Worm (Caenorhabditis elegans) whole organism, L2 larva: ENCODE measurements around the gene R160.10.

Experiments
- F13H6.1 ChIP-seq: sonication (generic microtip); optimal IDR thresholded peaks from 2 replicates; lab custom pipeline; 2016; ENCODE audit warnings: missing genetic modification characterization, missing compliant biosample characterization
- R02D3.7 ChIP-seq: fragments of 150-350 bp; optimal IDR thresholded peaks from 2 replicates; lab custom pipeline; 2014; ENCODE audit warnings: missing biosample characterization, missing genetic modification characterization
- Y55F3AM.14 ChIP-seq: fragments of 200-800 bp; sonication (Bioruptor generic); optimal IDR thresholded peaks from 2 replicates; lab custom pipeline; 2018; ENCODE audit warnings: mild to moderate bottlenecking, missing genetic modification characterization, missing compliant biosample characterization
- ZK546.5 ChIP-seq: sonication (generic microtip); optimal IDR thresholded peaks from 2 replicates; lab custom pipeline; 2017; ENCODE audit warnings: missing biosample characterization, missing genetic modification characterization
- alr-1 ChIP-seq: fragments of 150-350 bp; optimal IDR thresholded peaks from 2 replicates; lab custom pipeline; 2014; ENCODE audit warnings: missing biosample characterization, missing genetic modification characterization
- blmp-1 ChIP-seq: sonication (generic microtip); optimal IDR thresholded peaks from 2 replicates; lab custom pipeline; 2017; ENCODE audit warnings: missing genetic modification characterization, mild to moderate bottlenecking, missing compliant biosample characterization, antibody characterized with exemption, moderate library complexity; ENCODE audit not compliant: insufficient read depth
- ceh-16 ChIP-seq: fragments of 150-350 bp; optimal IDR thresholded peaks from 2 replicates; lab custom pipeline; 2014; ENCODE audit warnings: missing biosample characterization, missing genetic modification characterization
- crh-2 ChIP-seq: sonication (generic microtip); optimal IDR thresholded peaks from 2 replicates; lab custom pipeline; 2017; ENCODE audit warnings: missing biosample characterization, missing genetic modification characterization
- dmd-4 ChIP-seq: sonication (generic microtip); optimal IDR thresholded peaks from 2 replicates; lab custom pipeline; 2017; ENCODE audit warnings: missing biosample characterization, missing genetic modification characterization
- egl-27 ChIP-seq: sonication (generic microtip); optimal IDR thresholded peaks from 3 replicates; lab custom pipeline; 2017; ENCODE audit warnings: missing biosample characterization, missing genetic modification reagents, missing genetic modification characterization
- elt-1 ChIP-seq: fragments of 150-350 bp; optimal IDR thresholded peaks from 2 replicates; lab custom pipeline; 2014; ENCODE audit warnings: missing biosample characterization, missing genetic modification characterization
- elt-3 ChIP-seq: sonication (generic microtip); optimal IDR thresholded peaks from 2 replicates; lab custom pipeline; 2017; ENCODE audit warnings: missing biosample characterization, missing genetic modification characterization
- lin-11 ChIP-seq: fragments of 150-350 bp; sonication (generic microtip); optimal IDR thresholded peaks from 2 replicates; lab custom pipeline; 2014; ENCODE audit warnings: missing biosample characterization, missing genetic modification characterization, inconsistent platforms, mixed read lengths
- lin-13 ChIP-seq: fragments of 150-350 bp; optimal IDR thresholded peaks from 2 replicates; lab custom pipeline; 2014; ENCODE audit warnings: missing biosample characterization, missing genetic modification reagents, missing genetic modification characterization
- lin-39 ChIP-seq: fragments of 150-350 bp; optimal IDR thresholded peaks from 2 replicates; lab custom pipeline; 2014; ENCODE audit warnings: missing biosample characterization, missing genetic modification reagents, missing genetic modification characterization
- lsy-2 ChIP-seq, 2 experiments: fragments of 150-350 bp in 1 of 2; sonication (generic microtip) in 1 of 2; optimal IDR thresholded peaks; 2 replicates each; lab custom pipeline; 2014 to 2017; ENCODE audit warnings: missing biosample characterization in 2 of 2, missing genetic modification characterization in 2 of 2
- mbf-1 ChIP-seq: sonication (generic microtip); optimal IDR thresholded peaks from 2 replicates; lab custom pipeline; 2017; ENCODE audit warnings: missing biosample characterization, missing genetic modification characterization
- mdl-1 ChIP-seq, 2 experiments: fragments of 150-350 bp in 1 of 2; sonication (generic microtip) in 1 of 2; optimal IDR thresholded peaks; 2 replicates each; lab custom pipeline; 2017; ENCODE audit warnings: missing biosample characterization in 2 of 2, missing genetic modification characterization in 2 of 2
- nhr-10 ChIP-seq: sonication (generic microtip); optimal IDR thresholded peaks from 2 replicates; lab custom pipeline; 2017; ENCODE audit warnings: missing biosample characterization, missing genetic modification characterization
- nhr-11 ChIP-seq: fragments of 150-350 bp; optimal IDR thresholded peaks from 2 replicates; lab custom pipeline; 2014; ENCODE audit warnings: missing biosample characterization, missing genetic modification characterization
- nhr-12 ChIP-seq: fragments of 150-350 bp; optimal IDR thresholded peaks from 2 replicates; lab custom pipeline; 2014; ENCODE audit warnings: missing biosample characterization, missing genetic modification characterization
- nhr-21 ChIP-seq: fragments of 150-350 bp; optimal IDR thresholded peaks from 2 replicates; lab custom pipeline; 2014; ENCODE audit warnings: missing biosample characterization, missing genetic modification characterization
- nhr-23 ChIP-seq: fragments of 150-350 bp; optimal IDR thresholded peaks from 2 replicates; lab custom pipeline; 2014; ENCODE audit warnings: missing biosample characterization, missing genetic modification reagents, missing genetic modification characterization
- nhr-237 ChIP-seq: fragments of 150-350 bp; optimal IDR thresholded peaks from 2 replicates; lab custom pipeline; 2014; ENCODE audit warnings: missing biosample characterization, missing genetic modification characterization
- nhr-25 ChIP-seq: fragments of 150-350 bp; sonication (generic microtip); optimal IDR thresholded peaks from 3 replicates; lab custom pipeline; 2014; ENCODE audit warnings: missing biosample characterization, missing genetic modification characterization
- nhr-6 ChIP-seq: fragments of 150-350 bp; optimal IDR thresholded peaks from 2 replicates; lab custom pipeline; 2014; ENCODE audit warnings: missing biosample characterization, missing genetic modification characterization
- nhr-77 ChIP-seq: fragments of 150-350 bp; optimal IDR thresholded peaks from 2 replicates; lab custom pipeline; 2014; ENCODE audit warnings: missing biosample characterization, missing genetic modification characterization
- sma-3 ChIP-seq: sonication (generic microtip); optimal IDR thresholded peaks from 2 replicates; lab custom pipeline; 2016; ENCODE audit warnings: missing genetic modification reagents, missing genetic modification characterization, missing compliant biosample characterization
- sma-9 ChIP-seq, 2 experiments: fragments of 150-350 bp in 1 of 2; sonication (generic microtip) in 1 of 2; optimal IDR thresholded peaks; 2 replicates each; lab custom pipeline; 2014 to 2016; ENCODE audit warnings: missing genetic modification characterization in 2 of 2, mild to moderate bottlenecking in 1 of 2, missing biosample characterization in 1 of 2, missing compliant biosample characterization in 1 of 2, missing genetic modification reagents in 1 of 2, moderate library complexity in 1 of 2
- snpc-4 ChIP-seq: fragments of 150-350 bp; optimal IDR thresholded peaks from 2 replicates; lab custom pipeline; 2014; ENCODE audit warnings: missing biosample characterization, missing genetic modification characterization
- unc-55 ChIP-seq: fragments of 150-350 bp; sonication (generic microtip); optimal IDR thresholded peaks from 3 replicates; lab custom pipeline; 2014; ENCODE audit warnings: missing biosample characterization, missing genetic modification reagents, missing genetic modification characterization
- unc-62 ChIP-seq: fragments of 150-350 bp; optimal IDR thresholded peaks from 2 replicates; lab custom pipeline; 2014; ENCODE audit warnings: missing biosample characterization, missing genetic modification reagents, missing genetic modification characterization
- zag-1 ChIP-seq: fragments of 150-350 bp; optimal IDR thresholded peaks from 2 replicates; lab custom pipeline; 2014; ENCODE audit warnings: missing biosample characterization, missing genetic modification characterization
- ztf-11 ChIP-seq: sonication (generic microtip); optimal IDR thresholded peaks from 2 replicates; lab custom pipeline; 2017; ENCODE audit warnings: missing biosample characterization, missing genetic modification characterization
- ztf-4 ChIP-seq: fragments of 150-350 bp; optimal IDR thresholded peaks from 2 replicates; lab custom pipeline; 2014; ENCODE audit warnings: missing biosample characterization, missing genetic modification characterization

The R160.10 gene

DNA sequence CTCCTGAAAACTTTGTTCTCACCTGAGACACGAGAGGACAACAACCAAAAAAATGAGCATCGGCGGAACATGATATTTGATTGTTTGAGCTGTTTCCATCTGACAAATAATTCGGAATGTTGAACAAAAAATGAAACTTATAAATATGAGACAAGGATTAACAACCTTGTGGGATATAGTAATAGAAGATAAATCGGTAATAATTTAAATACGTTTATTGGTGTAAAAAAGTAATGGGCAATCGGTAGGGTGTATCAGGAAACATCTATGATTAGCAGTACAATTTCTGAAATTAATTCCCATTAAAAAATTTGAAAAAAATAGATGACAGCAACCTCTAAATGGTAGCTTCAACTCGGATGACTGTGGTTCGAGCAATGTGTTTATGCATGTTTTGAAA is at the start of gene R160.10:
TSS of gene R160.10 (minus strand) at position 101 of the 400 bp plus-strand sequence.
- TF ChIP-seq nhr-11 (no peak), lsy-2 (tag; optimal IDR thresholded peaks at IDR 0.05; lab: Kevin White, UChicago) (no peak), egl-27 (tag; lab: Kevin White, UChicago) (no peak), mdl-1 (tag; optimal IDR thresholded peaks at IDR 0.05; lab: Kevin White, UChicago) (no peak), lin-39 (tag; lab: Kevin White, UChicago) (no peak)

DNA sequence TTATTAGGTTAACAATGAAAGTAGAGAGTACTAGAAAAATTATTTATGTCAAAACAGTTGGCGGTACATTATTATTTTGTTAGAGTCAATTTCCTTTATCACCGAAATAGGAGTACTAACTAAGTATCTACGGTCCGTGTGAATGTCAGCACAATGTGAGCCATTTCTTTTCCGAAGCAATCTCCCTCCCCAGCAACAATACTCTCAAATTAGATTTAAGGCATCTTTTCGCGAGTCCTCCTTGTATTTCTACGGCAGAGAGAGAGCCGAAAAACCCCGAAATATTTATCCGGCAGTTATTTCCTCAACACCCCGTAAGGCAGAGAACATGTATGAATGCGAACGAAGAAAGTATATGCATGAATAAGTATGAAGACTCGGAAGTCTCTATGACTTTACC is 48.0 kb upstream of the R160.10 start:
- no peak for TF ChIP-seq elt-1 (tag; lab: Kevin White, UChicago)
- TF ChIP-seq dmd-4 (tag; lab: Kevin White, UChicago) = no peak
- no peak for TF ChIP-seq crh-2
- no peak for TF ChIP-seq sma-9 (GFP tag; optimal IDR thresholded peaks at IDR 0.05; lab: Kevin White, UChicago)
- TF ChIP-seq sma-9 (tag; optimal IDR thresholded peaks at IDR 0.05; lab: Kevin White, UChicago) = no peak
- no peak for TF ChIP-seq alr-1 (tag; lab: Kevin White, UChicago)
- no peak for TF ChIP-seq snpc-4
- no peak for TF ChIP-seq elt-3 (tag; lab: Kevin White, UChicago)
- no peak for TF ChIP-seq ztf-4 (tag; lab: Kevin White, UChicago)
- no peak for TF ChIP-seq R02D3.7 (tag; lab: Kevin White, UChicago)
- TF ChIP-seq nhr-23 (tag; lab: Kevin White, UChicago) = no peak
- no peak for TF ChIP-seq sma-3 (GFP tag; lab: Kevin White, UChicago)
- no peak for TF ChIP-seq nhr-6 (tag; lab: Kevin White, UChicago)
- no peak for TF ChIP-seq nhr-25 (tag; lab: Kevin White, UChicago)
- TF ChIP-seq Y55F3AM.14 = no peak
- TF ChIP-seq nhr-237 (tag; lab: Kevin White, UChicago) = no peak
- TF ChIP-seq unc-62 (GFP tag; lab: Kevin White, UChicago) = no peak

DNA sequence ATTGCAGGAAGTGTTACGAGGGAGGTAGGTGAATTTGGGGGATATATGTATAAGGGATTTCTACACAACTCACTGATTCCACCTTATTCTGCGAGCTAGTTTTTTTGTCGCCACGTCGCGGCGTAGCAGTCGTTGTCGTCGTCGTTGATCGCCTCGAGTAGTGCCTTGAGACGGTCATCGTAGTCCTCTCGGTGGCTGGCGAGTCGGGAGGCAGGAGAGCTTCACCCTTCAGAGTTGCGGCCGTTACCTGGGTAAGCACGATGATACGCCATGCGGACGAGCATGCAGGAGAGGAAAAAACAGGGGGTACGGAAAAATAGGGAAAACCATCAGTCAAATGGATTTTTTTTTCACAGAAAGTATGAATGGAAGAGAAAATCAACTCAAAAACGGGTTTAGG is 45.9 kb upstream of the R160.10 start:
- TF ChIP-seq unc-55 (GFP tag; lab: Kevin White, UChicago) = no peak
- no peak for TF ChIP-seq snpc-4
- TF ChIP-seq elt-3 (tag; lab: Kevin White, UChicago) = no peak
- TF ChIP-seq ztf-4 (tag; lab: Kevin White, UChicago) = no peak
- TF ChIP-seq dmd-4 (tag; lab: Kevin White, UChicago) = no peak
- TF ChIP-seq ZK546.5 (tag; lab: Kevin White, UChicago) = no peak
- TF ChIP-seq unc-62 (GFP tag; lab: Kevin White, UChicago) = no peak
- TF ChIP-seq blmp-1 = no peak
- no peak for TF ChIP-seq zag-1 (tag; lab: Kevin White, UChicago)
- no peak for TF ChIP-seq nhr-10 (tag; lab: Kevin White, UChicago)
- TF ChIP-seq lin-13 (GFP tag; lab: Kevin White, UChicago) = no peak
- no peak for TF ChIP-seq egl-27 (tag; lab: Kevin White, UChicago)
- no peak for TF ChIP-seq nhr-77 (tag; lab: Kevin White, UChicago)
- no peak for TF ChIP-seq alr-1 (tag; lab: Kevin White, UChicago)
- TF ChIP-seq nhr-12 (tag; lab: Kevin White, UChicago) = no peak
- TF ChIP-seq nhr-11 = no peak
- TF ChIP-seq ceh-16 (tag; lab: Kevin White, UChicago) = no peak

DNA sequence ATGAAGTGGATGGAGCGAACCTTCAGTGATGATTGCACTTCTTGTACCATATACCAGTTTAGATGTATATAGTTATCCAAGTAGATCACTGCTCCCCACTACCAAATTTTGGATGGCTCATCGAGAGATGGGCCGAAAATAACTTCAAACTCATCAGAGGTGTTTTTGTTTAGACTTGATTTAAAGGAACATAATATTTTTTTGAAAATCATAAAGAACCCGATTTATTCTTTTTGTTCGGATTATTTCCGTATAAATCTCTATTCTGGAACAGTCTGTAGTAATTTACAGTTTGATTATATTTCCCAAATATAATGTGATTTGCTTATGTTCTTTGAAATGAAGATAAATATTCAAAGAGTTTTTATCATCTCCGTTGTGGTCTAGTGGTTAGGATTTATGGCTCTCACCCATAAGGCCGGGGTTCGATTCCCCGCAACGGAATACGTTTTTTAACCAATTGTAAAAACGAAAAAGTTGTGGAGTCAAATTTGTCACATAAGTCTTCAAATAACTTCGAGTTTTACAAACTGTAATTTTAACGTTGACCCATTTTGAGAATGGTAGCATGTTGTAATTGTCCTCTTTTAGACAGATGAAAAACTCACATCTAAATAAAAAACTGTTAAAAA is 43.1 kb upstream of the R160.10 start:
- no peak for TF ChIP-seq nhr-21 (tag; lab: Kevin White, UChicago)
- no peak for TF ChIP-seq mbf-1
- TF ChIP-seq ztf-4 (tag; lab: Kevin White, UChicago) = no peak
- no peak for TF ChIP-seq F13H6.1
- TF ChIP-seq sma-3 (GFP tag; lab: Kevin White, UChicago) = no peak
- TF ChIP-seq snpc-4 = no peak
- no peak for TF ChIP-seq nhr-12 (tag; lab: Kevin White, UChicago)
- no peak for TF ChIP-seq sma-9 (GFP tag; optimal IDR thresholded peaks at IDR 0.05; lab: Kevin White, UChicago)
- no peak for TF ChIP-seq sma-9 (tag; optimal IDR thresholded peaks at IDR 0.05; lab: Kevin White, UChicago)
- TF ChIP-seq lin-13 (GFP tag; lab: Kevin White, UChicago) = no peak
- TF ChIP-seq ztf-11 (tag; lab: Kevin White, UChicago) = no peak
- no peak for TF ChIP-seq crh-2
- TF ChIP-seq lin-11 = no peak
- TF ChIP-seq, all 48 proteins: peak for 0
